Worm (Caenorhabditis elegans) whole organism, L2 larva: Measurements from ENCODE around the gene T04F8.2.

ENCODE experiments used
- blmp-1 ChIP-seq: sonication (generic microtip); optimal IDR thresholded peaks from 2 replicates; lab custom pipeline; 2017; ENCODE audit warnings: missing genetic modification characterization, mild to moderate bottlenecking, missing compliant biosample characterization, antibody characterized with exemption, moderate library complexity; ENCODE audit not compliant: insufficient read depth
- lin-39 ChIP-seq: fragments of 150-350 bp; optimal IDR thresholded peaks from 2 replicates; lab custom pipeline; 2014; ENCODE audit warnings: missing biosample characterization, missing genetic modification reagents, missing genetic modification characterization
- nhr-237 ChIP-seq: fragments of 150-350 bp; optimal IDR thresholded peaks from 2 replicates; lab custom pipeline; 2014; ENCODE audit warnings: missing biosample characterization, missing genetic modification characterization
- nhr-77 ChIP-seq: fragments of 150-350 bp; optimal IDR thresholded peaks from 2 replicates; lab custom pipeline; 2014; ENCODE audit warnings: missing biosample characterization, missing genetic modification characterization

DNA sequence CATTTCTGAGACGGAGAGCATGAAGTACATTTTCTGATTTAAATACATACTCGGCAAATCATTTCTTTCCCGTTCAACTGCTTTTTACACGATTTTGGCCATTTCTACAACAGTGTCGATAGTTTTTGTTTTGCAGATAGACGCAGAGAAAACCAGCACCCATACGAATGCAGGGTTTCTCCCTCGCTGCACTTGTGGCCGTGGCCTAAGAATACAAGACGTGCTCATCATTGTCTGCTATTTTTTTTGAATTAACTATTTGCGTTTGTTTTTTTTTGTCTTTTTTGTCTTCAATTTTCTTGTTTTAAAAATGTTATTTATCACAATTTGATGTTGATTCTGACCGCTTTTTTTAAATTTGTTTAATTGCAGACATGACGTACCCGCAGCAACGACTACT lies 36.7 kb upstream of the T04F8.2 start, which contains the start of gene smcl-1:
- TF ChIP-seq lin-39 (tag; lab: Kevin White, UChicago) = no peak
- no peak for TF ChIP-seq blmp-1 (tag; lab: Kevin White, UChicago)
- TF ChIP-seq nhr-77 (tag; lab: Kevin White, UChicago) = no peak
- TF ChIP-seq nhr-237 (tag; lab: Kevin White, UChicago) = no peak
